Worm (Caenorhabditis elegans) whole organism, L4/young adult: ENCODE measurements around the gene K11H12.11.

ENCODE experiments used
- W03F9.2 ChIP-seq: fragments of 150-350 bp; optimal IDR thresholded peaks from 2 replicates; lab custom pipeline; 2014; ENCODE audit warnings: missing biosample characterization, missing genetic modification characterization
- dao-5 ChIP-seq: sonication (generic microtip); optimal IDR thresholded peaks from 2 replicates; lab custom pipeline; 2016; ENCODE audit warnings: missing genotype, missing genetic modification characterization, moderate library complexity, missing compliant biosample characterization
- him-1 ChIP-seq: sonication (generic microtip); optimal IDR thresholded peaks from 2 replicates; lab custom pipeline; 2016; ENCODE audit warnings: missing genotype, missing genetic modification reagents, missing genetic modification characterization, missing compliant biosample characterization

ce11 chrIV:666991-667390 lies 3.4 kb downstream of the K11H12.11 start, which contains the start of gene K11H12.6:
- no peak for TF ChIP-seq him-1 (tag; lab: Kevin White, UChicago)
- no peak for TF ChIP-seq dao-5
- no peak for TF ChIP-seq W03F9.2 (tag; lab: Kevin White, UChicago)
